Worm (Caenorhabditis elegans) whole organism, L4/young adult: ENCODE measurements around the gene E03H12.4.

Experiments used
- W03F9.2 ChIP-seq: fragments of 150-350 bp; optimal IDR thresholded peaks from 2 replicates; lab custom pipeline; 2014; ENCODE audit warnings: missing biosample characterization, missing genetic modification characterization
- dao-5 ChIP-seq: sonication (generic microtip); optimal IDR thresholded peaks from 2 replicates; lab custom pipeline; 2016; ENCODE audit warnings: missing genotype, missing genetic modification characterization, moderate library complexity, missing compliant biosample characterization
- him-1 ChIP-seq: sonication (generic microtip); optimal IDR thresholded peaks from 2 replicates; lab custom pipeline; 2016; ENCODE audit warnings: missing genotype, missing genetic modification reagents, missing genetic modification characterization, missing compliant biosample characterization

DNA sequence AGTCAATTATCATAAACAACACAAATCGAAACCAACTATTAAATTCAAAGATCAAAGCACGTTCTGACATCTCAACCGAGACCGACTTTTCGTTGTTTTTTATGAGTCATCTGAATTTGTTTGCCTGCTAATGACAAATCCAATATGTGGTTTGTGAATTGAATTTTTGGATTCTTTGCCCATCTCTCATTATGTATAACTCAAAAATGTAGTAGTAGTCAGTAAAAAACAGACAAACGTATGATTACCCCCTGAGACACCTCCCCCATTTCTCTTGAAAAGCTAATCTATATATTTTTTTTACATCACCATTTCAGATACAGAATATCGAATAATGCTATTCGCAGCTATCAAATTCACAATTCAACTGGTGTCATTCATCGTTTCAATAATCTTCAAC lies 36.6 kb upstream of the E03H12.4 start, which contains the start of gene str-169:
- TF ChIP-seq W03F9.2 (tag; lab: Kevin White, UChicago) (no peak), him-1 (tag; lab: Kevin White, UChicago) (no peak), dao-5 (tag; lab: Kevin White, UChicago) (no peak)
